Worm (Caenorhabditis elegans): ENCODE results near the gene hot-9.

DNA sequence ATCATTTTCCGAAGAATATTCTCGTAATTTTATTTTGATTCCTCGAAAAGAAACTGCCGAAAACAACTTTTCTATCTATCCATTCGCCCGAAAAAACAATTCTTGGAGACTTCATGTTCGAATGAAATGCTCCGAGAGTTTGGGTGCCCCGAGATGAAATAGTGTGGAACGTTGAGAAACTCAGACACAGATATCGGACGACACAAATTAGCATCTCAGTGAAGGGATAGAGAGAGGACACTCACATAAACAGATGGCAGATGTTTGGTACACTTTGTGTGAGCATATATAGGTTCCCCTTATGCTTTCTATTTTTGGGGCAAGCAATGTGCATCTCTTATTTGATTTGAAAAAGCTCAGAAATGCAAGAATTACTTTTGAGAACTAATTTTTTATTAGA lies 33.6 kb upstream of the hot-9 start:
- TF ChIP-seq flt-1 (GFP tag; IDR thresholded peaks at IDR 0.05) (no peak), tbx-37 (GFP tag; conservative IDR thresholded peaks at IDR 0.05) (no peak), ceh-13 (GFP tag; optimal IDR thresholded peaks at IDR 0.05) (no peak), F13C5.2 (tag; optimal IDR thresholded peaks at IDR 0.05) (no peak), hmbx-1 (tag; optimal IDR thresholded peaks at IDR 0.05) (no peak), hmg-4 (GFP tag; optimal IDR thresholded peaks at IDR 0.05) (no peak), ama-1 (optimal IDR thresholded peaks at IDR 0.05) (no peak), ceh-36 (tag; optimal IDR thresholded peaks at IDR 0.05) (no peak), aly-1 (tag; optimal IDR thresholded peaks at IDR 0.05) (no peak), pes-1 (GFP tag; IDR thresholded peaks at IDR 0.05) (no peak), ets-7 (tag; optimal IDR thresholded peaks at IDR 0.05) (no peak), tbx-11 (GFP tag; IDR thresholded peaks at IDR 0.05) (no peak), B0310.2 (tag; optimal IDR thresholded peaks at IDR 0.05) (no peak), sea-1 (GFP tag; conservative IDR thresholded peaks at IDR 0.05) (no peak)

All from whole organism, early embryonic.